Worm (Caenorhabditis elegans) whole organism, early embryonic: Measurements from ENCODE around the gene srab-1.

ENCODE experiments used
- B0310.2 ChIP-seq: sonication (generic microtip); optimal IDR thresholded peaks from 2 replicates; lab custom pipeline; 2016; ENCODE audit warnings: mild to moderate bottlenecking, missing genetic modification characterization, missing compliant biosample characterization
- F13C5.2 ChIP-seq: sonication (generic microtip); optimal IDR thresholded peaks from 2 replicates; lab custom pipeline; 2017; ENCODE audit warnings: mild to moderate bottlenecking, missing genetic modification characterization, inconsistent platforms, missing compliant biosample characterization
- ama-1 ChIP-seq: fragments of 150-350 bp; optimal IDR thresholded peaks from 2 replicates; lab custom pipeline; 2014
- ceh-36 ChIP-seq: sonication (generic microtip); optimal IDR thresholded peaks from 2 replicates; lab custom pipeline; 2016; ENCODE audit warnings: missing genetic modification characterization, inconsistent platforms, missing compliant biosample characterization
- ets-7 ChIP-seq: sonication (generic microtip); optimal IDR thresholded peaks from 2 replicates; lab custom pipeline; 2016; ENCODE audit warnings: missing genotype, missing genetic modification characterization, missing compliant biosample characterization
- hmbx-1 ChIP-seq: sonication (generic microtip); optimal IDR thresholded peaks from 2 replicates; lab custom pipeline; 2016; ENCODE audit warnings: mild to moderate bottlenecking, missing genetic modification characterization, missing compliant biosample characterization
- tbx-11 ChIP-seq: fragments of 200-800 bp; sonication (Bioruptor generic); IDR thresholded peaks from 2 replicates; pipeline ENCODE4 v1.3.6; 2022; ENCODE audit warnings: missing genetic modification characterization, missing compliant biosample characterization

DNA sequence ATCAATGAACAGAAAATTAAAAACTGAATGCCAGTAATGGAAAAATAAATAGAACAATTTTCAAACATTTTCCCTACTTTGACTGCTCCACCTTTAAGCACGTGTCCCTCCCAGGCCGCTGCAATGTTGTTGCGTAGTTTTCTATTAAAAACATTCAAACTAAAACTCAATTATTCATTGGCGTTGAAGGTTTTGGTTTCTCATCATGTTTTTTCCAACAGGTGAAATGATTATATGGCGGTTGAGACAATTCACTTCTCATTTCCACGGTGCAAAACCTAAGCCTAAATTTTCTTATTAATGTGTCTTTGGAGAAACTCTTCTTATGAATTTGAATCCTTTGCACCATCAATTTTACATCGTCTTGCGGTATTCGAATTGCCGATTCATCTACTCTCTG is 49.0 kb upstream of the srab-1 start, which contains the start of gene srh-130:
- no peak for TF ChIP-seq ets-7 (tag; lab: Kevin White, UChicago)
- no peak for TF ChIP-seq ama-1 (lab: Kevin White, UChicago)
- no peak for TF ChIP-seq ceh-36 (tag; lab: Kevin White, UChicago)
- TF ChIP-seq tbx-11 (GFP tag; lab: Robert Waterston, UW): no peak
- TF ChIP-seq B0310.2 (tag; lab: Kevin White, UChicago): no peak
- TF ChIP-seq hmbx-1: no peak
- no peak for TF ChIP-seq F13C5.2 (tag; lab: Kevin White, UChicago)
